Fruit fly (Drosophila melanogaster): ENCODE measurements around the gene CG15005.

CG15005 gene

dm6 chr3L:4231401-4232014 is 27.4 kb upstream of the CG15005 start:
- TF ChIP-seq Myc (optimal IDR thresholded peaks at IDR 0.05): no peak
- TF ChIP-seq ttk (optimal IDR thresholded peaks at IDR 0.05): no peak
- no peak for TF ChIP-seq insv (optimal IDR thresholded peaks at IDR 0.05)
- no peak for TF ChIP-seq psq (optimal IDR thresholded peaks at IDR 0.05)
- TF ChIP-seq Sin3A (optimal IDR thresholded peaks at IDR 0.05): no peak
- TF ChIP-seq h (optimal IDR thresholded peaks at IDR 0.05): no peak

DNA sequence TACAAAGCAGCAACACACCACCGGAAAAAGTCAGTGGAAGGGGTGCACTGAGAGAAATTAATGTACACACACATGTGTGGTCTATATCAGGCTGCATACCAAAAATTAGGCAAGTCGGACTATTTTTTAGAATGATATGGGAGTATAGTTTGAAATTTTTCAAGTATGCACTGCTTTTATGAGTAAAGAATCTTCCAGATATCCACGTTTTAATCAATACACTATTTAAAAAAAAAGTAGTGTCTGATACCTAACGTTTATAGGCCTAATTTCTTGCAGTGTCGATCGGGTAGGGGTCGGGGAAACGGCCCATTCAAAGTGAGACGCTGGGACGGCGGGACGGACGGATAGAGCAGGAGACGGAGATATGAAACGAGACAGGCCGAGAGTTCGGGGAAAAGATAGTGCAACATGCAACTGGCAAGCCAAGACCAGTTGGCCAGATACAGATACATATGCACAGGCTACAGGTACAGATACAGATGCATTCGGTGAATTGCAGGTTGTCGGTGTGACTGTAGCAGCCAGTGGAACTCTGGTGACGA is 26.3 kb upstream of the CG15005 start:
- no peak for TF ChIP-seq h (optimal IDR thresholded peaks at IDR 0.05)
- no peak for TF ChIP-seq insv (optimal IDR thresholded peaks at IDR 0.05)
- no peak for TF ChIP-seq ttk (optimal IDR thresholded peaks at IDR 0.05)
- TF ChIP-seq psq (optimal IDR thresholded peaks at IDR 0.05): no peak
- TF ChIP-seq Sin3A (optimal IDR thresholded peaks at IDR 0.05): no peak
- TF ChIP-seq Myc (optimal IDR thresholded peaks at IDR 0.05): no peak

DNA sequence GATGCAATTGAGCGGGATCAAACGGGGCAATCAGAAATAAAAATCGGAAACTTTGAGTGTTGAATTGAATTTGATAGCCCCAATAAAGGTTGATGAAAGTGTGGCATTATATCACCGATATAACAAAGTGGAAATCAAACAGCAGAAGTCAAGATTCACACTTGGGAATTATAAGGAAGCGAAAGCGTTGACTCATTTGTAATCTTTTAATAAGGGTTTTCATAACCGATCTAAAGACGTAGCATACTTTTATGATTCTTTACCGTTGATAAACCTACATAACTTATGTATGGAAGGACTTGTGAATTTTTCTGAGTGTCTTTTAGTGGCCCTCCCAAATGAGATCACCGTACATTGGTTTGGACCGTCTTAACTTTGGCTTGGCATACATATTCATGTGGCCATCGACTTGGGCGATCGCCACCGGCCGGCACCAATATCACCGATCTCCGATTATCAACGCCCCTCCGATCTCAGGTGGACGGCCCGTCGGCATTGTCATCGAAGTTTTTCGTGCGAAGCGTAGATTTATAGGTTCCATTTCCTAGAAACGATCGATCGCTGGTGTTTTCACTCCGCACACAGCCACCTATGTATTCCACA is 25.3 kb upstream of the CG15005 start:
- TF ChIP-seq insv (optimal IDR thresholded peaks at IDR 0.05): no peak
- no peak for TF ChIP-seq Myc (optimal IDR thresholded peaks at IDR 0.05)
- no peak for TF ChIP-seq h (optimal IDR thresholded peaks at IDR 0.05)
- no peak for TF ChIP-seq Sin3A (optimal IDR thresholded peaks at IDR 0.05)
- no peak for TF ChIP-seq ttk (optimal IDR thresholded peaks at IDR 0.05)
- no peak for TF ChIP-seq psq (optimal IDR thresholded peaks at IDR 0.05)

dm6 chr3L:4228187-4228836 is 24.2 kb upstream of the CG15005 start:
- TF ChIP-seq psq (optimal IDR thresholded peaks at IDR 0.05) (no peak), insv (optimal IDR thresholded peaks at IDR 0.05) (no peak), Sin3A (optimal IDR thresholded peaks at IDR 0.05) (no peak), h (optimal IDR thresholded peaks at IDR 0.05) (no peak)

DNA sequence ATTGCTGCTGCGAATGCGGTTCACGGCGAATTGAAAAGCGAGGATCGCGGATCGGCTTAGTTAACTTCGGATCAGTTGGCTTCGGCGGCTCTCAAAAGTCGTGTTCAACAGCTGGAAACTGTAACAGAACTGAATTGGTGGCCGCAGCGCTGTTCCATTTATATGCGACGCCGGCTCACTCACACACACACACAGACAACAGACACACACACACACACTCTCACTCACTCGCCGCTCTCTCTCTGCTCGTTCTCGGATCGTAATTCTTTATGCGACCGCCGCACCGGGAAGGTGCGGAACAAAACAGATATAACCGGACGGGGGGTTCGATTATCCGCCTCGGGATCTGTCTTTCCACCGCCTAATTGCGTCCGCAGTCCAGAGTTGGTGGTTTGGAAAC is 23.0 kb upstream of the CG15005 start, which contains the start of gene CG46460:
CG46460 (minus strand) TSS at position 139 of the 400 bp plus-strand sequence.
- TF ChIP-seq Sin3A (optimal IDR thresholded peaks at IDR 0.05): no peak
- TF ChIP-seq psq (optimal IDR thresholded peaks at IDR 0.05): no peak
- TF ChIP-seq h (optimal IDR thresholded peaks at IDR 0.05): no peak

DNA sequence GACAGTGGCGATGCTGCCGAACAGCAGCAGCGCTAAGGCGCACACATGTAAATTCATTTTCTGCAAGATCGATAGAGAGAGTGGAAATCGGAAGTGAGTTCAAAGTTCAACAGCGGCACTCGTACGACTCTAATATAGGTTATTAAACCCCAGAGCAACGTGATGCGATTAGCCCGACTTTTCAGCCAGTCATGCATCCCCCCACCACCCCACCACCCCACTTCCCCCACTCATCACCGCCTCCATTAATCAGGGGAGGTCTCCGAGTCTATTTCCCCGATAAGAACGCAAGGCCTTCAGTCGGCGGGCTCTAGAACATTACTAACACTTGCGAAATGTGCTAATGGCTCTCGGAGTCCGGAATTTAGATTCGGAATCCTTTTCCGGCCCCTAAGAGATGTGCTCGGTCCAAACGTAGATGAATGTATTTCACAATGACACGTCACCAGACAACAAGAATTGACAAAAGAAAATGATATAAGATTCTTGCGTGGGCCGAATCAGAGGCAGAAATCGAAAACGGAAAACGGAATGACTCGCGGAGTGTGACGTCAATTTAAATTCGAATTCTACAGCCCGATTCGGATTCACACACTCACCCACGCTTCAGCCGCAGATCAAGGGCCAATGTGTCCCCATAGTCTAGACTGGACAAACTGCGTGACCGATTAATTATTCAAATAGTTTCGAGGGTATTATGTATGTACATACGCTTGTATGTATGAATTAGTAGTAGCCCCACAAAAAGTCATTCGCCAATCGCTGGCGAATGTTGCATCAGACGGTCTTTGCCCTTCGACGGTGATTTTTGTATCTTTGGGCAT is 21.7 kb upstream of the CG15005 start:
- TF ChIP-seq psq (optimal IDR thresholded peaks at IDR 0.05) (no peak), Myc (optimal IDR thresholded peaks at IDR 0.05) (no peak), Sin3A (optimal IDR thresholded peaks at IDR 0.05) (no peak), ttk (optimal IDR thresholded peaks at IDR 0.05) (no peak), h (optimal IDR thresholded peaks at IDR 0.05) (no peak), insv (optimal IDR thresholded peaks at IDR 0.05) (no peak)

DNA sequence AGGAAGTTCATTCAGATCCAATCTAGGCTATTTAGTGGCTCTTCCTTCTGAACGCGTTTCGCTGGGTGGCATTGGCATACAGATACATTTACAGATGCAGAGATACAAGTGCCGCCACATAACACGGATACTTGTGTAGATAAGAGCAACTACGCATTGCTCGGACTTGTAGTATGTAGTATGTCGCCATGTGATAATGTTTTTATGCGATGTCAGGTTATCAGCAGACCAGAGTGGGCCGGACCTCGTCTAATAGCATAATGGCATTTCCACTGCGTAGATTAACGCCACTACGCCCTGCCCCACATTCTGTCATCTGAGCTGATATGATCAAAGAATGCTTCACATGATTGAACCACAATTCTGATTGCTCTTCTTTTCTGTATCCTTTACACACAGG is 17.7 kb upstream of the CG15005 start:
- TF ChIP-seq insv (optimal IDR thresholded peaks at IDR 0.05) (no peak), h (optimal IDR thresholded peaks at IDR 0.05) (no peak), psq (optimal IDR thresholded peaks at IDR 0.05) (no peak), Sin3A (optimal IDR thresholded peaks at IDR 0.05) (no peak), ttk (optimal IDR thresholded peaks at IDR 0.05) (no peak), Myc (optimal IDR thresholded peaks at IDR 0.05) (no peak)

dm6 chr3L:4221226-4221770 is 17.2 kb upstream of the CG15005 start:
- TF ChIP-seq ttk (optimal IDR thresholded peaks at IDR 0.05): no peak
- no peak for TF ChIP-seq h (optimal IDR thresholded peaks at IDR 0.05)
- TF ChIP-seq Myc (optimal IDR thresholded peaks at IDR 0.05): no peak
- TF ChIP-seq insv (optimal IDR thresholded peaks at IDR 0.05): no peak
- TF ChIP-seq Sin3A (optimal IDR thresholded peaks at IDR 0.05): no peak
- no peak for TF ChIP-seq psq (optimal IDR thresholded peaks at IDR 0.05)

dm6 chr3L:4220679-4221078 is 16.5 kb upstream of the CG15005 start:
- no peak for TF ChIP-seq Myc (optimal IDR thresholded peaks at IDR 0.05)
- TF ChIP-seq h (optimal IDR thresholded peaks at IDR 0.05): no peak
- no peak for TF ChIP-seq ttk (optimal IDR thresholded peaks at IDR 0.05)
- TF ChIP-seq insv (optimal IDR thresholded peaks at IDR 0.05): no peak
- TF ChIP-seq Sin3A (optimal IDR thresholded peaks at IDR 0.05): no peak
- no peak for TF ChIP-seq psq (optimal IDR thresholded peaks at IDR 0.05)

dm6 chr3L:4219291-4220228 is 15.4 kb upstream of the CG15005 start:
- no peak for TF ChIP-seq Myc (optimal IDR thresholded peaks at IDR 0.05)
- TF ChIP-seq ttk (optimal IDR thresholded peaks at IDR 0.05): no peak
- TF ChIP-seq insv (optimal IDR thresholded peaks at IDR 0.05): no peak
- TF ChIP-seq Sin3A (optimal IDR thresholded peaks at IDR 0.05): no peak
- no peak for TF ChIP-seq psq (optimal IDR thresholded peaks at IDR 0.05)
- TF ChIP-seq h (optimal IDR thresholded peaks at IDR 0.05): no peak
